Worm (Caenorhabditis elegans): Measurements from ENCODE around the gene chil-7.

DNA sequence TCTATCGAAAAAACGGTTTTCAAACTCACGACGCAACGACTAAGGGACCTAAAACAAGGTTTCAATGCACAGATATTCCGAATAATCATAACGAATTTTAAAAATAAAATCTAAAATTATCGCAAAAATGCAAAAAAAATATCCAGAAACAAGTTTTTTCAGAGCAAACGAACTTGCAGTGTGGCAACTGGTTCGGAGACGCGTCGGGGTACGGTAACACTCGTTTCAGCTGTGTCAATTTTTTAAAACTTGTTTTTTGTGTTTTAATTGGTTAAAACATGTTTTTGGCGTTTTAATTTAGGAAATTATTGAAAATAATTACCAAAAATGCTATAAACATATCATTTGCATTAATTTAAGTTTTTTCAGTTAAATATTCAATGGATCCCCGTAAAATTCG lies 21.4 kb upstream of the chil-7 start, which contains the start of gene C08H9.16:
- no peak for TF ChIP-seq ztf-23 (GFP tag; IDR thresholded peaks at IDR 0.05)
- TF ChIP-seq flt-1 (GFP tag; IDR thresholded peaks at IDR 0.05), result no peak
- TF ChIP-seq ztf-29 (GFP tag; IDR thresholded peaks at IDR 0.05), result no peak
- no peak for TF ChIP-seq cog-1 (tag; optimal IDR thresholded peaks at IDR 0.05)
- TF ChIP-seq T22C8.4 (GFP tag; IDR thresholded peaks at IDR 0.05), result no peak
- no peak for TF ChIP-seq tab-1 (GFP tag; IDR thresholded peaks at IDR 0.05)
- TF ChIP-seq med-1 (GFP tag; optimal IDR thresholded peaks at IDR 0.05; ENCODE audit: insufficient read depth), result no peak
- TF ChIP-seq klf-2 (GFP tag; conservative IDR thresholded peaks at IDR 0.05), result no peak

Data from whole organism, midembryonic.